Worm (Caenorhabditis elegans): ENCODE results near the gene ptp-4A2.

DNA sequence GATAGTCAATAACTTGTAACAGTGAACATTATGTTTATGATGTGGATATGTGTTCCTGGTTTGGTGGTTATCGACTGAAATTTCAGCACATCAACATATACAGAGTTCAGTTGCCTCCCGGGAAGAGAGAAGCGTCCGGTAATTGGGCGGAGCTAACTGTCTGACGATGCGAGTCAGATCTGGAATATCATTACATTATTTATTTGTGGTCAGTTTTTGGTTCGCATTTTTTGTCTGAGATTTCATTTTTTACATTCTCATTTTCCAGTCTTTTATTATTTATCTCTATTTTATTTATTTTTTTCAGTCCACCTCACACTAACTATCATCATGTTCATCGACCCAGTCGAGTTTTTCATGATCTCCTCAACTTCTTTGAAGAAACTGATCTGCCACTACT is 17.3 kb downstream of the ptp-4A2 start, which contains the start of gene T22B2.1:
- no peak for TF ChIP-seq nhr-71 (tag; optimal IDR thresholded peaks at IDR 0.05)
- TF ChIP-seq unc-62 (GFP tag; optimal IDR thresholded peaks at IDR 0.05), result no peak
- no peak for TF ChIP-seq egl-13 (tag; optimal IDR thresholded peaks at IDR 0.05)

Measured in whole organism, L1 larva.